Worm (Caenorhabditis elegans): ENCODE results near the gene mutd-1.

- TF ChIP-seq egl-27 (tag; optimal IDR thresholded peaks at IDR 0.05) = no peak
- no peak for TF ChIP-seq lin-11 (tag; optimal IDR thresholded peaks at IDR 0.05)
- no peak for TF ChIP-seq fos-1 (tag; optimal IDR thresholded peaks at IDR 0.05)
- no peak for TF ChIP-seq ama-1 (optimal IDR thresholded peaks at IDR 0.05)
- TF ChIP-seq lsy-2 (tag; optimal IDR thresholded peaks at IDR 0.05) = no peak
- TF ChIP-seq zag-1 (tag; optimal IDR thresholded peaks at IDR 0.05) = no peak
- no peak for TF ChIP-seq nhr-237 (tag; optimal IDR thresholded peaks at IDR 0.05)
Measured at ce11 chrIV:7139143-7139542, 5.3 kb upstream of the mutd-1 start.
